Fruit fly (Drosophila melanogaster): ENCODE results near the gene Pis.

Gene Pis

dm6 chrX:15745905-15746681 is 42.5 kb upstream of the Pis start, which contains the start of the genes CG8944 and CCT6:
Gene CG8944 (minus strand): TSS chrX:15746231.
Gene CCT6 (plus strand): TSS chrX:15746648.
- TF ChIP-seq Sp1 (GFP tag; optimal IDR thresholded peaks at IDR 0.05), result peak; percentile 4
- no peak for TF ChIP-seq dmrt93B (GFP tag; optimal IDR thresholded peaks at IDR 0.05)
- TF ChIP-seq usp (GFP tag; optimal IDR thresholded peaks at IDR 0.05), result no peak
- no peak for TF ChIP-seq h (GFP tag; optimal IDR thresholded peaks at IDR 0.05)
- peak; percentile 21 for TF ChIP-seq HLH106 (tag; optimal IDR thresholded peaks at IDR 0.05)
- TF ChIP-seq foxo (GFP tag; optimal IDR thresholded peaks at IDR 0.05), result no peak
- no peak for TF ChIP-seq lola (GFP tag; optimal IDR thresholded peaks at IDR 0.05)
- no peak for TF ChIP-seq OdsH (GFP tag; optimal IDR thresholded peaks at IDR 0.05)
- TF ChIP-seq sage (GFP tag; optimal IDR thresholded peaks at IDR 0.05), result no peak
- TF ChIP-seq ey (GFP tag; optimal IDR thresholded peaks at IDR 0.05), result no peak
- TF ChIP-seq tai (GFP tag; optimal IDR thresholded peaks at IDR 0.05), result no peak
- no peak for TF ChIP-seq dsf (GFP tag; optimal IDR thresholded peaks at IDR 0.05; ENCODE audit: borderline replicate concordance)
- TF ChIP-seq jim (GFP tag; optimal IDR thresholded peaks at IDR 0.05), result no peak
- no peak for TF ChIP-seq Rel (GFP tag; optimal IDR thresholded peaks at IDR 0.05)
- TF ChIP-seq Rel (tag; optimal IDR thresholded peaks at IDR 0.05), result peak; percentile 11
- TF ChIP-seq brk (GFP tag; optimal IDR thresholded peaks at IDR 0.05), result no peak
- peak; percentile 16 for TF ChIP-seq woc (GFP tag; optimal IDR thresholded peaks at IDR 0.05)
- TF ChIP-seq Jra (GFP tag; optimal IDR thresholded peaks at IDR 0.05), result no peak
- TF ChIP-seq dl (GFP tag; optimal IDR thresholded peaks at IDR 0.05; ENCODE audit: insufficient read depth in 1 of 2, partially characterized antibody in 2 of 2), result no peak
- no peak for TF ChIP-seq sv (GFP tag; optimal IDR thresholded peaks at IDR 0.05)
- peak; percentile 74 for TF ChIP-seq Myc (optimal IDR thresholded peaks at IDR 0.05)
- TF ChIP-seq psq (GFP tag; optimal IDR thresholded peaks at IDR 0.05), result peak; percentile 18
- no peak for TF ChIP-seq CrebA (GFP tag; optimal IDR thresholded peaks at IDR 0.05; ENCODE audit: borderline replicate concordance)

- TF ChIP-seq Hr78 (GFP tag; optimal IDR thresholded peaks at IDR 0.05), result no peak
- TF ChIP-seq psq (GFP tag; optimal IDR thresholded peaks at IDR 0.05), result no peak
- no peak for TF ChIP-seq tai (GFP tag; optimal IDR thresholded peaks at IDR 0.05)
- TF ChIP-seq dl (GFP tag; optimal IDR thresholded peaks at IDR 0.05; ENCODE audit: insufficient read depth in 1 of 2, partially characterized antibody in 2 of 2), result no peak
- no peak for TF ChIP-seq Jra (GFP tag; optimal IDR thresholded peaks at IDR 0.05)
- TF ChIP-seq rgr (GFP tag; optimal IDR thresholded peaks at IDR 0.05), result no peak
- no peak for TF ChIP-seq Myc (optimal IDR thresholded peaks at IDR 0.05)
- TF ChIP-seq lola (GFP tag; optimal IDR thresholded peaks at IDR 0.05), result no peak
- TF ChIP-seq Vsx2 (GFP tag; optimal IDR thresholded peaks at IDR 0.05; ENCODE audit: partially characterized antibody), result no peak
- no peak for TF ChIP-seq ey (GFP tag; optimal IDR thresholded peaks at IDR 0.05)
- no peak for TF ChIP-seq HLH106 (tag; optimal IDR thresholded peaks at IDR 0.05)
- TF ChIP-seq sage (GFP tag; optimal IDR thresholded peaks at IDR 0.05), result no peak
- no peak for TF ChIP-seq Abd-B (GFP tag; optimal IDR thresholded peaks at IDR 0.05)
Observed at dm6 chrX:15740881-15741280, 37.3 kb upstream of the Pis start.

- TF ChIP-seq brk (GFP tag; optimal IDR thresholded peaks at IDR 0.05) (no peak), Sp1 (GFP tag; optimal IDR thresholded peaks at IDR 0.05) (peak; percentile 84), Hr78 (GFP tag; optimal IDR thresholded peaks at IDR 0.05) (no peak), Abd-B (GFP tag; optimal IDR thresholded peaks at IDR 0.05) (no peak), N (GFP tag; optimal IDR thresholded peaks at IDR 0.05) (no peak), Jra (GFP tag; optimal IDR thresholded peaks at IDR 0.05) (peak; percentile 74), woc (GFP tag; optimal IDR thresholded peaks at IDR 0.05) (peak; percentile 52), pan (optimal IDR thresholded peaks at IDR 0.05) (no peak), lola (GFP tag; optimal IDR thresholded peaks at IDR 0.05) (no peak), sv (GFP tag; optimal IDR thresholded peaks at IDR 0.05) (peak; percentile 55), psq (GFP tag; optimal IDR thresholded peaks at IDR 0.05) (peak; percentile 61), Myc (optimal IDR thresholded peaks at IDR 0.05) (no peak), sage (GFP tag; optimal IDR thresholded peaks at IDR 0.05) (no peak), dmrt93B (GFP tag; optimal IDR thresholded peaks at IDR 0.05) (no peak), ey (GFP tag; optimal IDR thresholded peaks at IDR 0.05) (peak; percentile 84), Rel (GFP tag; optimal IDR thresholded peaks at IDR 0.05) (no peak), Rel (tag; optimal IDR thresholded peaks at IDR 0.05) (peak; percentile 57), fru (GFP tag; optimal IDR thresholded peaks at IDR 0.05) (peak; percentile 85), CrebA (GFP tag; optimal IDR thresholded peaks at IDR 0.05; ENCODE audit: borderline replicate concordance) (no peak), dl (GFP tag; optimal IDR thresholded peaks at IDR 0.05; ENCODE audit: insufficient read depth in 1 of 2, partially characterized antibody in 2 of 2) (no peak), tai (GFP tag; optimal IDR thresholded peaks at IDR 0.05) (no peak), jim (GFP tag; optimal IDR thresholded peaks at IDR 0.05) (no peak), foxo (GFP tag; optimal IDR thresholded peaks at IDR 0.05) (peak; percentile 49 to 85), usp (GFP tag; optimal IDR thresholded peaks at IDR 0.05) (no peak), h (GFP tag; optimal IDR thresholded peaks at IDR 0.05) (peak; percentile 97), OdsH (GFP tag; optimal IDR thresholded peaks at IDR 0.05) (peak; percentile 82), Dfd (GFP tag; optimal IDR thresholded peaks at IDR 0.05) (no peak), br (GFP tag; optimal IDR thresholded peaks at IDR 0.05) (peak; percentile 86), Vsx2 (GFP tag; optimal IDR thresholded peaks at IDR 0.05; ENCODE audit: partially characterized antibody) (no peak), CG32264 (GFP tag; optimal IDR thresholded peaks at IDR 0.05) (peak; percentile 48), rgr (GFP tag; optimal IDR thresholded peaks at IDR 0.05) (peak; percentile 82), dsf (GFP tag; optimal IDR thresholded peaks at IDR 0.05; ENCODE audit: borderline replicate concordance) (no peak), Hr83 (GFP tag; optimal IDR thresholded peaks at IDR 0.05; ENCODE audit: poor library complexity, severe bottlenecking) (peak; percentile 14), GATAd (GFP tag; optimal IDR thresholded peaks at IDR 0.05) (no peak), Dif (GFP tag; optimal IDR thresholded peaks at IDR 0.05; ENCODE audit: partially characterized antibody) (no peak), CG9705 (GFP tag; optimal IDR thresholded peaks at IDR 0.05) (no peak), Mio (GFP tag; optimal IDR thresholded peaks at IDR 0.05) (no peak), Hnf4 (GFP tag; optimal IDR thresholded peaks at IDR 0.05) (peak; percentile 84), HLH106 (tag; optimal IDR thresholded peaks at IDR 0.05) (peak; percentile 77)
Observed at dm6 chrX:15740288-15740726, 36.7 kb upstream of the Pis start.

Measured in whole organism, wandering third instar larva.